Worm (Caenorhabditis elegans) whole organism, early embryonic: ENCODE measurements around the gene gar-1.

Experiments used
- ama-1 ChIP-seq: fragments of 150-350 bp; optimal IDR thresholded peaks from 2 replicates; lab custom pipeline; 2014
- hmg-4 ChIP-seq: fragments of 200-800 bp; sonication (Bioruptor generic); optimal IDR thresholded peaks from 2 replicates; lab custom pipeline; 2018; ENCODE audit warnings: mild to moderate bottlenecking, missing genetic modification characterization, missing compliant biosample characterization

ce11 chrX:6518537-6518936 lies 33.9 kb upstream of the gar-1 start, which contains the start of gene ets-4:
- TF ChIP-seq ama-1 (no peak), hmg-4 (no peak)
